Fruit fly (Drosophila melanogaster): Measurements from ENCODE around the gene Tap42.

Tap42 gene

dm6 chr2L:13414525-13415481 is 47.4 kb downstream of the Tap42 start, which contains the start of the genes CG16956, CG42784 and CG43850 (continued):
- TF ChIP-seq CG31224 (GFP tag; IDR thresholded peaks at IDR 0.05) (peak; percentile 25; the same call in 1 of the 2 replicates), lov (optimal IDR thresholded peaks at IDR 0.05) (no peak), lov (GFP tag; IDR thresholded peaks at IDR 0.05) (peak; percentile 53; the same call in 1 of the 3 replicates), CG13624 (GFP tag; optimal IDR thresholded peaks at IDR 0.05) (peak; percentile 50), CG9817 (tag; optimal IDR thresholded peaks at IDR 0.05) (peak; percentile 44), seq (GFP tag; IDR thresholded peaks at IDR 0.05) (peak; percentile 53; the same call in 1 of the 2 replicates), tap (tag; optimal IDR thresholded peaks at IDR 0.05) (peak; percentile 30), NfI (GFP tag; optimal IDR thresholded peaks at IDR 0.05) (peak; percentile 80), CG18011 (GFP tag; optimal IDR thresholded peaks at IDR 0.05) (peak; percentile 13), dpn (GFP tag; optimal IDR thresholded peaks at IDR 0.05) (peak in 1 of 2 experiments; percentile 1), wek (GFP tag; optimal IDR thresholded peaks at IDR 0.05) (peak; percentile 80), CG18619 (GFP tag; optimal IDR thresholded peaks at IDR 0.05) (peak; percentile 69), Mes4 (GFP tag; optimal IDR thresholded peaks at IDR 0.05) (peak; percentile 23), Doc3 (GFP tag; IDR thresholded peaks at IDR 0.05; ENCODE audit: partially characterized antibody) (no peak), otp (GFP tag; IDR thresholded peaks at IDR 0.05) (no peak), CG17568 (GFP tag; optimal IDR thresholded peaks at IDR 0.05) (peak; percentile 87), CG4328 (GFP tag; optimal IDR thresholded peaks at IDR 0.05) (peak; percentile 63), Med (GFP tag) (peak; percentile 92), dmrt99B (tag; optimal IDR thresholded peaks at IDR 0.05) (peak; percentile 51), CG12071 (GFP tag; optimal IDR thresholded peaks at IDR 0.05) (peak; percentile 89), exex (tag; optimal IDR thresholded peaks at IDR 0.05) (peak; percentile 48), CG3726 (GFP tag; IDR thresholded peaks at IDR 0.05) (no peak), CG18599 (GFP tag; optimal IDR thresholded peaks at IDR 0.05) (peak; percentile 88), CG11085 (GFP tag; IDR thresholded peaks at IDR 0.05) (no peak), CG33213 (GFP tag; optimal IDR thresholded peaks at IDR 0.05) (peak; percentile 30), CG7556 (GFP tag; optimal IDR thresholded peaks at IDR 0.05) (peak; percentile 48), CG17912 (GFP tag; optimal IDR thresholded peaks at IDR 0.05) (peak; percentile 71), gro (GFP tag; optimal IDR thresholded peaks at IDR 0.05) (peak; percentile 5), schlank (tag; optimal IDR thresholded peaks at IDR 0.05) (peak; percentile 89), onecut (GFP tag; IDR thresholded peaks at IDR 0.05) (peak; percentile 59), so (GFP tag; IDR thresholded peaks at IDR 0.05) (0 out of 3 replicates have a peak, but pooled peaks have one; percentile 60), CrebB (tag; optimal IDR thresholded peaks at IDR 0.05) (peak; percentile 85), CG31441 (GFP tag; IDR thresholded peaks at IDR 0.05) (peak; percentile 54; the same call in 1 of the 2 replicates), Lhr (GFP tag; optimal IDR thresholded peaks at IDR 0.05) (no peak), Mad (GFP tag; optimal IDR thresholded peaks at IDR 0.05) (peak; percentile 35), CG13775 (GFP tag; optimal IDR thresholded peaks at IDR 0.05) (peak; percentile 56), Sox102F (GFP tag; optimal IDR thresholded peaks at IDR 0.05) (peak; percentile 18), fd64A (GFP tag; optimal IDR thresholded peaks at IDR 0.05) (peak; percentile 17), CG15479 (GFP tag; optimal IDR thresholded peaks at IDR 0.05) (no peak), CG11695 (GFP tag; IDR thresholded peaks at IDR 0.05) (peak; percentile 20; the same call in 1 of the 3 replicates), sens-2 (GFP tag; IDR thresholded peaks at IDR 0.05) (peak; percentile 20; the same call in 1 of the 2 replicates), grau (tag; optimal IDR thresholded peaks at IDR 0.05) (peak; percentile 57), CG12219 (GFP tag; optimal IDR thresholded peaks at IDR 0.05) (peak; percentile 75), CG9727 (GFP tag; optimal IDR thresholded peaks at IDR 0.05) (peak; percentile 56), CG15011 (GFP tag; optimal IDR thresholded peaks at IDR 0.05) (peak; percentile 68), CG1529 (GFP tag; optimal IDR thresholded peaks at IDR 0.05) (peak; percentile 12), Fer3 (tag; optimal IDR thresholded peaks at IDR 0.05) (peak; percentile 75)
